Worm (Caenorhabditis elegans) whole organism, midembryonic: ENCODE measurements around the gene atgl-1.

Experiments
- T22C8.4 ChIP-seq: fragments of 200-800 bp; sonication (Bioruptor generic); IDR thresholded peaks from 2 replicates; pipeline ENCODE4 v1.3.6; 2022; ENCODE audit warnings: missing genetic modification characterization, missing compliant biosample characterization
- cog-1 ChIP-seq: sonication (generic microtip); optimal IDR thresholded peaks from 2 replicates; lab custom pipeline; 2016; ENCODE audit warnings: missing genetic modification characterization, missing compliant biosample characterization
- flt-1 ChIP-seq: fragments of 200-800 bp; sonication (Bioruptor generic); IDR thresholded peaks from 2 replicates; pipeline ENCODE4 v1.3.6; 2022; ENCODE audit warnings: missing genetic modification characterization, missing compliant biosample characterization
- klf-2 ChIP-seq: fragments of 200-800 bp; sonication (Bioruptor generic); conservative IDR thresholded peaks from 2 replicates; pipeline ENCODE4 v1.3.6; 2022; ENCODE audit warnings: missing genetic modification reagents, missing genetic modification characterization, missing compliant biosample characterization
- med-1 ChIP-seq: sonication (generic microtip); optimal IDR thresholded peaks from 2 replicates; lab custom pipeline; 2017; ENCODE audit warnings: missing genetic modification characterization, mild to moderate bottlenecking, missing compliant biosample characterization, antibody characterized with exemption, missing genetic modification reagents; ENCODE audit not compliant: insufficient read depth
- ref-1 ChIP-seq: fragments of 200-800 bp; sonication (Bioruptor generic); conservative IDR thresholded peaks from 2 replicates; pipeline ENCODE4 v1.3.6; 2022; ENCODE audit warnings: missing genetic modification reagents, missing genetic modification characterization, missing compliant biosample characterization
- tab-1 ChIP-seq: fragments of 200-800 bp; sonication (Bioruptor generic); IDR thresholded peaks from 2 replicates; pipeline ENCODE4 v1.3.6; 2022; ENCODE audit warnings: missing genetic modification characterization, missing compliant biosample characterization
- ztf-23 ChIP-seq: fragments of 200-800 bp; sonication (Bioruptor generic); IDR thresholded peaks from 2 replicates; pipeline ENCODE4 v1.3.6; 2022; ENCODE audit warnings: missing genetic modification reagents, missing genetic modification characterization, missing compliant biosample characterization
- ztf-29 ChIP-seq: fragments of 200-800 bp; sonication (Bioruptor generic); IDR thresholded peaks from 2 replicates; pipeline ENCODE4 v1.3.6; 2022; ENCODE audit warnings: missing genetic modification reagents, missing genetic modification characterization, missing compliant biosample characterization

- TF ChIP-seq med-1, result no peak
- no peak for TF ChIP-seq ref-1 (GFP tag; lab: Robert Waterston, UW)
- no peak for TF ChIP-seq tab-1 (GFP tag; lab: Robert Waterston, UW)
- TF ChIP-seq flt-1 (GFP tag; lab: Robert Waterston, UW), result no peak
- TF ChIP-seq cog-1, result no peak
- no peak for TF ChIP-seq klf-2 (GFP tag; lab: Robert Waterston, UW)
- no peak for TF ChIP-seq T22C8.4 (GFP tag; lab: Robert Waterston, UW)
- TF ChIP-seq ztf-23, result no peak
- TF ChIP-seq ztf-29 (GFP tag; lab: Robert Waterston, UW), result no peak
Measured at ce11 chrIII:6367712-6368111, 51.5 kb downstream of the atgl-1 start, which contains the start of the genes C56G2.15 and thoc-2.
